Worm (Caenorhabditis elegans): ENCODE results near the gene ZK354.8.
A peak's percentile ranks its signal among the peaks of the same experiment; 100 is the strongest.

Gene ZK354.8

ce11 chrIV:5306040-5306439 is at the start of gene ZK354.8:
Gene ZK354.8, minus strand, starts transcription at chrIV:5306140.
- TF ChIP-seq egl-5 (tag; optimal IDR thresholded peaks at IDR 0.05): no peak
- TF ChIP-seq tbx-2 (tag; optimal IDR thresholded peaks at IDR 0.05): no peak
- no peak for TF ChIP-seq fkh-10 (GFP tag; optimal IDR thresholded peaks at IDR 0.05)
- TF ChIP-seq elt-3 (tag; optimal IDR thresholded peaks at IDR 0.05): no peak
- TF ChIP-seq lin-15B (tag; optimal IDR thresholded peaks at IDR 0.05): no peak
- no peak for TF ChIP-seq nhr-23 (tag; optimal IDR thresholded peaks at IDR 0.05)
- TF ChIP-seq nhr-43 (tag; optimal IDR thresholded peaks at IDR 0.05; ENCODE audit: poor library complexity, severe bottlenecking): no peak
- no peak for TF ChIP-seq unc-62 (GFP tag; optimal IDR thresholded peaks at IDR 0.05)
- TF ChIP-seq nhr-11 (tag; optimal IDR thresholded peaks at IDR 0.05): no peak
- no peak for TF ChIP-seq sea-2 (GFP tag; optimal IDR thresholded peaks at IDR 0.05)
- no peak for TF ChIP-seq ztf-11 (tag; optimal IDR thresholded peaks at IDR 0.05)
- no peak for TF ChIP-seq unc-39 (tag; optimal IDR thresholded peaks at IDR 0.05)
- no peak for TF ChIP-seq aly-2 (tag; optimal IDR thresholded peaks at IDR 0.05)
- TF ChIP-seq nhr-25 (tag; optimal IDR thresholded peaks at IDR 0.05): no peak
- TF ChIP-seq jun-1 (tag; optimal IDR thresholded peaks at IDR 0.05): no peak

ce11 chrIV:5354564-5354963 is 48.6 kb upstream of the ZK354.8 start:
- TF ChIP-seq ztf-11 (tag; optimal IDR thresholded peaks at IDR 0.05): no peak
- TF ChIP-seq nhr-237 (tag; optimal IDR thresholded peaks at IDR 0.05): no peak
- no peak for TF ChIP-seq nhr-77 (tag; optimal IDR thresholded peaks at IDR 0.05)
- TF ChIP-seq fkh-2 (tag; optimal IDR thresholded peaks at IDR 0.05): no peak

ce11 chrIV:5354124-5354523 is 48.2 kb upstream of the ZK354.8 start, which contains the start of gene Y4C6B.1:
Gene Y4C6B.1, plus strand, starts transcription at chrIV:5354488.
- TF ChIP-seq nfya-1 (tag; optimal IDR thresholded peaks at IDR 0.05; ENCODE audit: insufficient read depth) (peak; percentile 22), fkh-2 (tag; optimal IDR thresholded peaks at IDR 0.05) (no peak), lin-15B (tag; optimal IDR thresholded peaks at IDR 0.05) (peak; percentile 30)

ce11 chrIV:5353364-5353763 is 47.4 kb upstream of the ZK354.8 start, which contains the start of gene Y4C6B.7:
Gene Y4C6B.7, minus strand, starts transcription at chrIV:5353464.
- no peak for TF ChIP-seq fos-1 (tag; optimal IDR thresholded peaks at IDR 0.05)
- TF ChIP-seq mml-1 (tag; optimal IDR thresholded peaks at IDR 0.05): no peak
- no peak for TF ChIP-seq snpc-4 (tag; optimal IDR thresholded peaks at IDR 0.05)
- no peak for TF ChIP-seq egl-5 (tag; optimal IDR thresholded peaks at IDR 0.05)
- TF ChIP-seq hmg-11 (tag; optimal IDR thresholded peaks at IDR 0.05): no peak
- no peak for TF ChIP-seq ztf-4 (tag; optimal IDR thresholded peaks at IDR 0.05)
- no peak for TF ChIP-seq R02D3.7 (tag; optimal IDR thresholded peaks at IDR 0.05)
- no peak for TF ChIP-seq unc-62 (GFP tag; optimal IDR thresholded peaks at IDR 0.05)
- no peak for TF ChIP-seq lin-15B (tag; optimal IDR thresholded peaks at IDR 0.05)
- TF ChIP-seq fkh-2 (tag; optimal IDR thresholded peaks at IDR 0.05): no peak

ce11 chrIV:5350480-5351193 is 44.7 kb upstream of the ZK354.8 start, which contains the start of gene gba-4:
Gene gba-4, minus strand, starts transcription at chrIV:5350897.
- TF ChIP-seq elt-2 (tag; optimal IDR thresholded peaks at IDR 0.05) (peak; percentile 81), pqm-1 (tag; optimal IDR thresholded peaks at IDR 0.05) (peak; percentile 42)

- no peak for TF ChIP-seq nhr-237 (tag; optimal IDR thresholded peaks at IDR 0.05)
- TF ChIP-seq nhr-77 (tag; optimal IDR thresholded peaks at IDR 0.05): no peak
- no peak for TF ChIP-seq zag-1 (tag; optimal IDR thresholded peaks at IDR 0.05)
- TF ChIP-seq elt-2 (tag; optimal IDR thresholded peaks at IDR 0.05): peak; percentile 30
- TF ChIP-seq unc-62 (GFP tag; optimal IDR thresholded peaks at IDR 0.05): no peak
- TF ChIP-seq eor-1 (tag; optimal IDR thresholded peaks at IDR 0.05): no peak
- no peak for TF ChIP-seq nhr-25 (tag; optimal IDR thresholded peaks at IDR 0.05)
- TF ChIP-seq ceh-82 (tag; optimal IDR thresholded peaks at IDR 0.05): no peak
- TF ChIP-seq tbx-2 (tag; optimal IDR thresholded peaks at IDR 0.05): no peak
- TF ChIP-seq unc-39 (tag; optimal IDR thresholded peaks at IDR 0.05): no peak
- no peak for TF ChIP-seq ztf-4 (tag; optimal IDR thresholded peaks at IDR 0.05)
- no peak for TF ChIP-seq fkh-10 (GFP tag; optimal IDR thresholded peaks at IDR 0.05)
- no peak for TF ChIP-seq egl-5 (tag; optimal IDR thresholded peaks at IDR 0.05)
- no peak for TF ChIP-seq nhr-11 (tag; optimal IDR thresholded peaks at IDR 0.05)
- TF ChIP-seq ama-1 (optimal IDR thresholded peaks at IDR 0.05): no peak
- TF ChIP-seq nhr-76 (tag; optimal IDR thresholded peaks at IDR 0.05): no peak
- no peak for TF ChIP-seq lin-15B (tag; optimal IDR thresholded peaks at IDR 0.05)
- no peak for TF ChIP-seq lin-39 (tag; optimal IDR thresholded peaks at IDR 0.05)
- no peak for TF ChIP-seq ceh-16 (tag; optimal IDR thresholded peaks at IDR 0.05)
- TF ChIP-seq nhr-43 (tag; optimal IDR thresholded peaks at IDR 0.05; ENCODE audit: poor library complexity, severe bottlenecking): peak; percentile 17
- no peak for TF ChIP-seq sea-2 (GFP tag; optimal IDR thresholded peaks at IDR 0.05)
- TF ChIP-seq nfya-1 (tag; optimal IDR thresholded peaks at IDR 0.05; ENCODE audit: insufficient read depth): peak; percentile 13
- TF ChIP-seq jun-1 (tag; optimal IDR thresholded peaks at IDR 0.05): no peak
- TF ChIP-seq snpc-4 (tag; optimal IDR thresholded peaks at IDR 0.05): no peak
- TF ChIP-seq pqm-1 (tag; optimal IDR thresholded peaks at IDR 0.05): peak; percentile 22
These were observed 38.2 kb upstream of the ZK354.8 start for ce11 chrIV:5344168-5344567.
